Worm (Caenorhabditis elegans) whole organism, L4 larva: ENCODE measurements around the gene nhr-270.

Experiments
- D1046.2 ChIP-seq: fragments of 200-800 bp; sonication (Bioruptor generic); IDR thresholded peaks from 2 replicates; pipeline ENCODE4 v1.3.6; 2022; ENCODE audit warnings: missing genetic modification characterization, missing compliant biosample characterization
- ces-1 ChIP-seq: fragments of 150-350 bp; sonication (generic microtip); optimal IDR thresholded peaks from 4 replicates; lab custom pipeline; 2014; ENCODE audit warnings: missing biosample characterization, missing genetic modification reagents, missing genetic modification characterization
- ctbp-1 ChIP-seq: fragments of 200-800 bp; sonication (Bioruptor generic); IDR thresholded peaks from 2 replicates; pipeline ENCODE4 v1.3.6; 2022; ENCODE audit warnings: missing genetic modification reagents, missing genetic modification characterization, missing compliant biosample characterization
- daf-12 ChIP-seq: fragments of 150-350 bp; optimal IDR thresholded peaks from 2 replicates; lab custom pipeline; 2014; ENCODE audit warnings: missing biosample characterization, missing genetic modification reagents, missing genetic modification characterization
- lin-15B ChIP-seq: fragments of 150-350 bp; sonication (generic microtip); optimal IDR thresholded peaks from 3 replicates; lab custom pipeline; 2014; ENCODE audit warnings: missing biosample characterization, missing genetic modification characterization
- lsy-2 ChIP-seq, 2 experiments: fragments of 150-350 bp in 1 of 2; sonication (generic microtip) in 1 of 2; optimal IDR thresholded peaks; 2 replicates each; lab custom pipeline; 2014 to 2017; ENCODE audit warnings: missing biosample characterization in 2 of 2, missing genetic modification characterization in 2 of 2
- pha-4 ChIP-seq, 2 experiments: fragments of 150-350 bp in 1 of 2; fragments of 200-800 bp in 1 of 2; sonication (Bioruptor generic) in 1 of 2; IDR thresholded peaks in 1 of 2; optimal IDR thresholded peaks in 1 of 2; 2 replicates each; pipeline versions ENCODE4 v1.3.6 to Lab custom; 2014 to 2022; ENCODE audit warnings: missing genetic modification characterization in 2 of 2, missing genetic modification reagents in 2 of 2, missing biosample characterization in 1 of 2, missing compliant biosample characterization in 1 of 2
- php-3 ChIP-seq: fragments of 200-800 bp; sonication (Bioruptor generic); IDR thresholded peaks from 2 replicates; pipeline ENCODE4 v1.3.6; 2022; ENCODE audit warnings: missing genetic modification reagents, missing genetic modification characterization, missing compliant biosample characterization
- snpc-4 ChIP-seq: fragments of 150-350 bp; optimal IDR thresholded peaks from 2 replicates; lab custom pipeline; 2014; ENCODE audit warnings: missing biosample characterization, missing genetic modification characterization
- unc-39 ChIP-seq: sonication (generic microtip); optimal IDR thresholded peaks from 2 replicates; lab custom pipeline; 2017; ENCODE audit warnings: missing biosample characterization, missing genetic modification characterization

DNA sequence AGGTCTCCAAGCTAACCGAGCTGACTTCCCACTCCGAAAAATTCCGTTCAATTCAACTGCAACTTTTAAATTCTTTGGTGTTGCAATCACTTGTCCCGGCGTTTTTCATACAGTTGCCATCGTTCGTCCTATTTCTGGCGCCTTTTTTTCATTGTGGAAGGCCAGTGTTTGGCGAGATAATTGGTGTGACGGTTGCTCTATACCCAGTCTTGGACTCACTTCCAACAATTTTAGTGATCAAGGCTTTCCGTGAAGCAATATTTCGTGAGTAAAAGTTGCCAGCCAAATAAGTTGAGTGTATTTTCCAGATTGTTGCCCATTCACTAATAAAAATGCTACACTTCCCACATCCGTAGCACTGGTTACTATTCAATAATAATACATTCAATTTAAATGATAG lies 32.3 kb downstream of the nhr-270 start:
- TF ChIP-seq daf-12 (tag; lab: Kevin White, UChicago), result no peak
- no peak for TF ChIP-seq D1046.2
- TF ChIP-seq lsy-2 (tag; optimal IDR thresholded peaks at IDR 0.05; lab: Kevin White, UChicago), result no peak
- TF ChIP-seq unc-39 (tag; lab: Kevin White, UChicago), result no peak
- TF ChIP-seq php-3 (GFP tag; lab: Robert Waterston, UW), result no peak
- TF ChIP-seq lin-15B (tag; lab: Kevin White, UChicago), result no peak
- no peak for TF ChIP-seq snpc-4 (tag; lab: Kevin White, UChicago)
- no peak for TF ChIP-seq pha-4 (GFP tag; IDR thresholded peaks at IDR 0.05; lab: Robert Waterston, UW)
- TF ChIP-seq pha-4 (tag; optimal IDR thresholded peaks at IDR 0.05; lab: Kevin White, UChicago), result no peak
- no peak for TF ChIP-seq ces-1 (GFP tag; lab: Kevin White, UChicago)
- TF ChIP-seq ctbp-1 (GFP tag; lab: Robert Waterston, UW), result no peak
